Fruit fly (Drosophila melanogaster): ENCODE data around the gene Sol1.

dm6 chr3R:12381130-12381700 lies 4.8 kb upstream of the Sol1 start:
- TF ChIP-seq CG15710 (tag; optimal IDR thresholded peaks at IDR 0.05) (no peak), CG17806 (tag; optimal IDR thresholded peaks at IDR 0.05) (no peak), CG8159 (tag; optimal IDR thresholded peaks at IDR 0.05) (no peak), CG4496 (GFP tag; IDR thresholded peaks at IDR 0.05) (peak; percentile 67), CG10348 (GFP tag; IDR thresholded peaks at IDR 0.05) (no peak), Ets98B (GFP tag; IDR thresholded peaks at IDR 0.05) (peak; percentile 55; the same call in 1 of the 2 replicates)
